Worm (Caenorhabditis elegans): ENCODE results near the gene C26D10.3.

The C26D10.3 gene

ce11 chrII:8328820-8329339 lies 3.7 kb downstream of the C26D10.3 start, which contains the start of gene hel-1 (continued):
- TF ChIP-seq Y95B8A.8 (GFP tag; IDR thresholded peaks at IDR 0.05), result 0 out of 2 replicates have a peak, but pooled peaks have one; percentile 46
- TF ChIP-seq lin-54 (GFP tag; optimal IDR thresholded peaks at IDR 0.05), result peak; percentile 92
- no peak for TF ChIP-seq Y53F4B.3 (GFP tag; IDR thresholded peaks at IDR 0.05)
- TF ChIP-seq rcor-1 (GFP tag; IDR thresholded peaks at IDR 0.05), result peak; percentile 46; the same call in 1 of the 2 replicates

ce11 chrII:8329462-8329861 lies 4.3 kb downstream of the C26D10.3 start, which contains the start of gene C26D10.4:
Gene C26D10.4, plus strand, starts transcription at chrII:8329762.
- TF ChIP-seq let-526 (GFP tag; IDR thresholded peaks at IDR 0.05) (no peak), T07F8.4 (tag; optimal IDR thresholded peaks at IDR 0.05) (no peak), hmg-1.2 (GFP tag; IDR thresholded peaks at IDR 0.05) (no peak), ceh-91 (GFP tag; IDR thresholded peaks at IDR 0.05) (no peak), nhr-179 (tag; optimal IDR thresholded peaks at IDR 0.05) (no peak)

ce11 chrII:8333643-8334042 lies 8.5 kb downstream of the C26D10.3 start, which contains the start of gene C26D10.7:
Gene C26D10.7, plus strand, starts transcription at chrII:8333943.
- TF ChIP-seq F57A8.1 (GFP tag; optimal IDR thresholded peaks at IDR 0.05) (no peak), sea-2 (GFP tag; IDR thresholded peaks at IDR 0.05) (no peak), madf-10 (tag; optimal IDR thresholded peaks at IDR 0.05) (no peak), rec-8 (tag; optimal IDR thresholded peaks at IDR 0.05) (no peak), lin-35 (GFP tag; optimal IDR thresholded peaks at IDR 0.05) (no peak), fkh-3 (tag; optimal IDR thresholded peaks at IDR 0.05) (no peak), let-607 (tag; optimal IDR thresholded peaks at IDR 0.05) (no peak), nhr-27 (tag; optimal IDR thresholded peaks at IDR 0.05) (no peak), egl-44 (GFP tag; IDR thresholded peaks at IDR 0.05) (no peak), lin-40 (tag; optimal IDR thresholded peaks at IDR 0.05) (no peak), Y53G8AR.9 (GFP tag; conservative IDR thresholded peaks at IDR 0.05) (no peak), ekl-4 (GFP tag; IDR thresholded peaks at IDR 0.05) (no peak), B0019.2 (GFP tag; conservative IDR thresholded peaks at IDR 0.05) (no peak), him-1 (tag; optimal IDR thresholded peaks at IDR 0.05) (no peak), pha-4 (tag; optimal IDR thresholded peaks at IDR 0.05) (no peak)

- TF ChIP-seq Y79H2A.3 (GFP tag; conservative IDR thresholded peaks at IDR 0.05), result no peak
- no peak for TF ChIP-seq snpc-1.3 (tag; optimal IDR thresholded peaks at IDR 0.05; ENCODE audit: insufficient read depth)
- TF ChIP-seq cebp-1 (GFP tag; IDR thresholded peaks at IDR 0.05), result no peak
- TF ChIP-seq cebp-1 (tag; optimal IDR thresholded peaks at IDR 0.05), result no peak
- no peak for TF ChIP-seq F23B12.7 (tag; optimal IDR thresholded peaks at IDR 0.05; ENCODE audit: insufficient read depth)
- TF ChIP-seq him-1 (tag; optimal IDR thresholded peaks at IDR 0.05), result no peak
- TF ChIP-seq rec-8 (tag; optimal IDR thresholded peaks at IDR 0.05), result no peak
- no peak for TF ChIP-seq aptf-2 (GFP tag; conservative IDR thresholded peaks at IDR 0.05)
- no peak for TF ChIP-seq sdz-38 (tag; optimal IDR thresholded peaks at IDR 0.05)
- no peak for TF ChIP-seq ceh-40 (GFP tag; IDR thresholded peaks at IDR 0.05)
These were observed 13.9 kb downstream of the C26D10.3 start for ce11 chrII:8339108-8339507.

- TF ChIP-seq Y67H2A.10 (GFP tag; conservative IDR thresholded peaks at IDR 0.05) (no peak), somi-1 (GFP tag; optimal IDR thresholded peaks at IDR 0.05) (no peak), madf-6 (GFP tag; IDR thresholded peaks at IDR 0.05) (no peak), sptf-2 (GFP tag; optimal IDR thresholded peaks at IDR 0.05) (no peak), lin-35 (GFP tag; optimal IDR thresholded peaks at IDR 0.05) (no peak)
These were observed 19.6 kb downstream of the C26D10.3 start for ce11 chrII:8344803-8345202.

Measured in whole organism, young adult.